Worm (Caenorhabditis elegans) whole organism, L1 larva: ENCODE measurements around the gene nfya-1.
A peak's percentile ranks its signal among the peaks of the same experiment; 100 is the strongest.

Experiments used
- Y116A8C.19 ChIP-seq: sonication (generic microtip); optimal IDR thresholded peaks from 2 replicates; lab custom pipeline; 2016; ENCODE audit warnings: missing compliant biosample characterization, missing genetic modification characterization, borderline replicate concordance
- aly-2 ChIP-seq: fragments of 150-350 bp; optimal IDR thresholded peaks from 2 replicates; lab custom pipeline; 2014; ENCODE audit warnings: missing biosample characterization, missing genetic modification characterization
- blmp-1 ChIP-seq: fragments of 150-350 bp; optimal IDR thresholded peaks from 2 replicates; lab custom pipeline; 2014; ENCODE audit warnings: missing biosample characterization, missing genetic modification characterization
- ceh-82 ChIP-seq, 3 experiments: fragments of 150-350 bp in 1 of 3; sonication (generic microtip) in 2 of 3; optimal IDR thresholded peaks; 2 replicates each; lab custom pipeline; 2014 to 2017; ENCODE audit warnings: missing biosample characterization in 3 of 3, missing genetic modification characterization in 3 of 3
- ceh-90 ChIP-seq: sonication (generic microtip); optimal IDR thresholded peaks from 2 replicates; lab custom pipeline; 2016; ENCODE audit warnings: missing genetic modification characterization, missing compliant biosample characterization
- dpl-1 ChIP-seq, 3 experiments: fragments of 150-350 bp in 2 of 3; sonication (generic microtip) in 1 of 3; optimal IDR thresholded peaks; 2 replicates each; lab custom pipeline; 2014 to 2017; ENCODE audit warnings: missing biosample characterization in 3 of 3, missing genetic modification characterization in 3 of 3, missing genetic modification reagents in 3 of 3
- efl-1 ChIP-seq, 4 experiments: fragments of 150-350 bp; optimal IDR thresholded peaks in 3 of 4; peaks in 1 of 4; 1 replicate in 1 of 4; 2 replicates in 3 of 4; lab custom pipeline; 2014; ENCODE audit warnings: missing biosample characterization in 2 of 4, missing genetic modification characterization in 2 of 4, missing genetic modification reagents in 2 of 4
- elt-3 ChIP-seq, 6 experiments: fragments of 150-350 bp in 1 of 6; sonication (generic microtip); optimal IDR thresholded peaks; 2 replicates each; lab custom pipeline; 2017 to 2018; ENCODE audit warnings: missing biosample characterization in 6 of 6, missing genetic modification characterization in 6 of 6, inconsistent platforms in 1 of 6
- ets-5 ChIP-seq: fragments of 200-800 bp; sonication (Bioruptor generic); IDR thresholded peaks from 2 replicates; pipeline ENCODE4 v1.3.6; 2022; ENCODE audit warnings: missing genetic modification characterization, missing compliant biosample characterization
- fkh-8 ChIP-seq: sonication (generic microtip); optimal IDR thresholded peaks from 2 replicates; lab custom pipeline; 2016; ENCODE audit warnings: mild to moderate bottlenecking, missing genetic modification characterization, missing compliant biosample characterization
- fos-1 ChIP-seq: fragments of 150-350 bp; optimal IDR thresholded peaks from 2 replicates; lab custom pipeline; 2014; ENCODE audit warnings: missing biosample characterization, missing genetic modification characterization
- grh-1 ChIP-seq: fragments of 200-800 bp; sonication (Bioruptor generic); IDR thresholded peaks from 2 replicates; pipeline ENCODE4 v1.3.6; 2022; ENCODE audit warnings: missing genetic modification reagents, missing genetic modification characterization, missing compliant biosample characterization
- irx-1 ChIP-seq: sonication (generic microtip); optimal IDR thresholded peaks from 2 replicates; lab custom pipeline; 2016; ENCODE audit warnings: missing genetic modification characterization, missing compliant biosample characterization
- jun-1 ChIP-seq: fragments of 150-350 bp; optimal IDR thresholded peaks from 2 replicates; lab custom pipeline; 2014; ENCODE audit warnings: missing biosample characterization, missing genetic modification reagents, missing genetic modification characterization
- lin-13 ChIP-seq: fragments of 150-350 bp; optimal IDR thresholded peaks from 2 replicates; lab custom pipeline; 2014; ENCODE audit warnings: missing biosample characterization, missing genetic modification reagents, missing genetic modification characterization
- lin-14 ChIP-seq: fragments of 200-800 bp; sonication (Bioruptor generic); optimal IDR thresholded peaks from 2 replicates; lab custom pipeline; 2018; ENCODE audit warnings: mild to moderate bottlenecking, missing genetic modification characterization, moderate library complexity, missing compliant biosample characterization
- lin-35 ChIP-seq, 2 experiments: fragments of 150-350 bp; optimal IDR thresholded peaks; 2 replicates each; lab custom pipeline; 2014; ENCODE audit warnings: missing biosample characterization in 2 of 2, missing genetic modification characterization in 2 of 2, missing genetic modification reagents in 2 of 2
- lin-39 ChIP-seq: fragments of 150-350 bp; optimal IDR thresholded peaks from 2 replicates; lab custom pipeline; 2014; ENCODE audit warnings: missing biosample characterization, missing genetic modification reagents, missing genetic modification characterization
- lir-3 ChIP-seq: sonication (generic microtip); optimal IDR thresholded peaks from 2 replicates; lab custom pipeline; 2016; ENCODE audit warnings: mild to moderate bottlenecking, missing genetic modification characterization, moderate library complexity, missing compliant biosample characterization; ENCODE audit not compliant: poor library complexity
- lsy-2 ChIP-seq, 2 experiments: fragments of 150-350 bp; optimal IDR thresholded peaks; 2 replicates each; lab custom pipeline; 2014; ENCODE audit warnings: missing biosample characterization in 2 of 2, missing genetic modification characterization in 2 of 2
- mdl-1 ChIP-seq, 2 experiments: fragments of 150-350 bp; optimal IDR thresholded peaks; 2 replicates each; lab custom pipeline; 2014 to 2017; ENCODE audit warnings: missing biosample characterization in 2 of 2, missing genetic modification characterization in 2 of 2, inconsistent platforms in 1 of 2
- mef-2 ChIP-seq: fragments of 150-350 bp; optimal IDR thresholded peaks from 2 replicates; lab custom pipeline; 2014; ENCODE audit warnings: missing biosample characterization, missing genetic modification characterization
- mep-1 ChIP-seq: fragments of 150-350 bp; optimal IDR thresholded peaks from 2 replicates; lab custom pipeline; 2014; ENCODE audit warnings: missing biosample characterization, missing genetic modification characterization
- nhr-12 ChIP-seq: sonication (generic microtip); optimal IDR thresholded peaks from 2 replicates; lab custom pipeline; 2017; ENCODE audit warnings: missing biosample characterization, missing genetic modification characterization
- nhr-20 ChIP-seq: sonication (generic microtip); optimal IDR thresholded peaks from 2 replicates; lab custom pipeline; 2016; ENCODE audit warnings: mild to moderate bottlenecking, missing genetic modification characterization, missing compliant biosample characterization
- nhr-28 ChIP-seq: fragments of 150-350 bp; optimal IDR thresholded peaks from 2 replicates; lab custom pipeline; 2014; ENCODE audit warnings: missing biosample characterization, missing genetic modification characterization
- nhr-47 ChIP-seq: sonication (generic microtip); optimal IDR thresholded peaks from 2 replicates; lab custom pipeline; 2016; ENCODE audit warnings: mild to moderate bottlenecking, missing genetic modification characterization, moderate library complexity, missing compliant biosample characterization
- nhr-71 ChIP-seq: sonication (generic microtip); optimal IDR thresholded peaks from 2 replicates; lab custom pipeline; 2016; ENCODE audit warnings: mild to moderate bottlenecking, missing genetic modification characterization, moderate library complexity, missing compliant biosample characterization
- rnt-1 ChIP-seq: sonication (generic microtip); optimal IDR thresholded peaks from 2 replicates; lab custom pipeline; 2016; ENCODE audit warnings: mild to moderate bottlenecking, missing genetic modification characterization, moderate library complexity, missing compliant biosample characterization
- snu-23 ChIP-seq: sonication (generic microtip); optimal IDR thresholded peaks from 2 replicates; lab custom pipeline; 2016; ENCODE audit warnings: missing genetic modification characterization, missing compliant biosample characterization
- sptf-1 ChIP-seq: fragments of 150-350 bp; optimal IDR thresholded peaks from 2 replicates; lab custom pipeline; 2014; ENCODE audit warnings: missing biosample characterization, missing genetic modification characterization
- sup-37 ChIP-seq: fragments of 200-800 bp; sonication (Bioruptor generic); optimal IDR thresholded peaks from 2 replicates; lab custom pipeline; 2018; ENCODE audit warnings: mild to moderate bottlenecking, missing genetic modification characterization, missing compliant biosample characterization
- swsn-7 ChIP-seq: sonication (generic microtip); optimal IDR thresholded peaks from 2 replicates; lab custom pipeline; 2016; ENCODE audit warnings: missing genetic modification characterization, missing compliant biosample characterization
- tbx-2 ChIP-seq: sonication (generic microtip); optimal IDR thresholded peaks from 2 replicates; lab custom pipeline; 2016; ENCODE audit warnings: missing genetic modification characterization, missing compliant biosample characterization
- tlp-1 ChIP-seq: fragments of 150-350 bp; optimal IDR thresholded peaks from 2 replicates; lab custom pipeline; 2014; ENCODE audit warnings: missing biosample characterization, missing genetic modification characterization
- unc-130 ChIP-seq: fragments of 150-350 bp; optimal IDR thresholded peaks from 2 replicates; lab custom pipeline; 2017; ENCODE audit warnings: missing biosample characterization, missing genetic modification characterization, inconsistent platforms
- unc-62 ChIP-seq: fragments of 150-350 bp; optimal IDR thresholded peaks from 2 replicates; lab custom pipeline; 2014; ENCODE audit warnings: missing biosample characterization, missing genetic modification reagents, missing genetic modification characterization
- unc-86 ChIP-seq: sonication (generic microtip); optimal IDR thresholded peaks from 2 replicates; lab custom pipeline; 2016; ENCODE audit warnings: missing genetic modification characterization, missing compliant biosample characterization
- unc-98 ChIP-seq: fragments of 200-800 bp; sonication (Bioruptor generic); IDR thresholded peaks from 2 replicates; pipeline ENCODE4 v1.3.6; 2022; ENCODE audit warnings: missing genetic modification characterization, missing compliant biosample characterization
- xbp-1 ChIP-seq: sonication (generic microtip); optimal IDR thresholded peaks from 2 replicates; lab custom pipeline; 2016; ENCODE audit warnings: missing genetic modification characterization, missing compliant biosample characterization
- zip-4 ChIP-seq: fragments of 200-800 bp; sonication (Bioruptor generic); optimal IDR thresholded peaks from 2 replicates; lab custom pipeline; 2018; ENCODE audit warnings: mild to moderate bottlenecking, missing genetic modification characterization, moderate library complexity, missing compliant biosample characterization
- ztf-11 ChIP-seq, 2 experiments: sonication (generic microtip); optimal IDR thresholded peaks; 2 replicates each; lab custom pipeline; 2016 to 2017; ENCODE audit warnings: missing genetic modification characterization in 2 of 2, missing biosample characterization in 1 of 2, missing compliant biosample characterization in 1 of 2
- ztf-4 ChIP-seq: fragments of 150-350 bp; optimal IDR thresholded peaks from 2 replicates; lab custom pipeline; 2014; ENCODE audit warnings: missing biosample characterization, missing genetic modification characterization

Gene nfya-1

ce11 chrX:11982065-11982464, 35.4 kb upstream of the nfya-1 start, which contains the start of gene nhr-167 (continued):
- TF ChIP-seq ceh-90 (tag; lab: Kevin White, UChicago) = no peak
- no peak for TF ChIP-seq lin-39 (tag; lab: Kevin White, UChicago)
- no peak for TF ChIP-seq fos-1
- no peak for TF ChIP-seq lir-3 (tag; lab: Kevin White, UChicago)
- TF ChIP-seq swsn-7 (tag; lab: Kevin White, UChicago) = peak; percentile 0
- no peak for TF ChIP-seq snu-23 (GFP tag; lab: Kevin White, UChicago)
- TF ChIP-seq aly-2 (tag; lab: Kevin White, UChicago) = no peak
- no peak for TF ChIP-seq unc-86 (tag; lab: Kevin White, UChicago)
- TF ChIP-seq dpl-1 (GFP tag; optimal IDR thresholded peaks at IDR 0.05; lab: Kevin White, UChicago) = no peak
- no peak for TF ChIP-seq tlp-1 (tag; lab: Kevin White, UChicago)
- TF ChIP-seq nhr-47 (tag; lab: Kevin White, UChicago) = no peak
- TF ChIP-seq fkh-8 (tag; lab: Kevin White, UChicago) = peak; percentile 81
- TF ChIP-seq ets-5 (GFP tag; lab: Robert Waterston, UW) = no peak
- no peak for TF ChIP-seq tbx-2 (tag; lab: Kevin White, UChicago)
- TF ChIP-seq unc-62 = no peak
- TF ChIP-seq zip-4 (GFP tag; lab: Kevin White, UChicago) = no peak
- no peak for TF ChIP-seq elt-3 (tag; optimal IDR thresholded peaks at IDR 0.05; lab: Kevin White, UChicago)
- TF ChIP-seq mep-1 (tag; lab: Kevin White, UChicago) = no peak
- TF ChIP-seq blmp-1 (tag; lab: Kevin White, UChicago) = no peak
- no peak for TF ChIP-seq rnt-1 (tag; lab: Kevin White, UChicago)

- peak; percentile 44 for TF ChIP-seq mep-1 (tag; lab: Kevin White, UChicago)
- TF ChIP-seq irx-1 (tag; lab: Kevin White, UChicago) = no peak
- TF ChIP-seq ztf-4 (tag; lab: Kevin White, UChicago) = no peak
- TF ChIP-seq ceh-82 (tag; optimal IDR thresholded peaks at IDR 0.05; lab: Kevin White, UChicago) = peak in 2 of 3 experiments; percentile 17 to 30
- no peak for TF ChIP-seq mef-2 (tag; lab: Kevin White, UChicago)
- peak; percentile 30 for TF ChIP-seq nhr-71 (tag; lab: Kevin White, UChicago)
- no peak for TF ChIP-seq nhr-12 (tag; lab: Kevin White, UChicago)
- no peak for TF ChIP-seq unc-130
- no peak for TF ChIP-seq unc-86 (tag; lab: Kevin White, UChicago)
- TF ChIP-seq lir-3 (tag; lab: Kevin White, UChicago) = peak; percentile 20
- no peak for TF ChIP-seq mdl-1 (tag; optimal IDR thresholded peaks at IDR 0.05; lab: Kevin White, UChicago)
- TF ChIP-seq fkh-8 (tag; lab: Kevin White, UChicago) = no peak
- TF ChIP-seq snu-23 (GFP tag; lab: Kevin White, UChicago) = peak; percentile 55
- TF ChIP-seq grh-1 (GFP tag; lab: Robert Waterston, UW) = no peak
- no peak for TF ChIP-seq jun-1 (tag; lab: Kevin White, UChicago)
- TF ChIP-seq efl-1 (optimal IDR thresholded peaks at IDR 0.05; lab: Kevin White, UChicago) = peak in 1 of 2 experiments; percentile 47
- no peak for TF ChIP-seq efl-1 (GFP tag; optimal IDR thresholded peaks at IDR 0.05 in 1 of 2; lab: Kevin White, UChicago)
- TF ChIP-seq rnt-1 (tag; lab: Kevin White, UChicago) = peak; percentile 2
- TF ChIP-seq tbx-2 (tag; lab: Kevin White, UChicago) = no peak
- TF ChIP-seq nhr-28 (tag; lab: Kevin White, UChicago) = no peak
- TF ChIP-seq lsy-2 (tag; optimal IDR thresholded peaks at IDR 0.05; lab: Kevin White, UChicago) = peak in 1 of 2 experiments; percentile 49
- TF ChIP-seq lin-14 = peak; percentile 57
- peak in 1 of 2 experiments; percentile 7 for TF ChIP-seq lin-35 (GFP tag; optimal IDR thresholded peaks at IDR 0.05; lab: Kevin White, UChicago)
- TF ChIP-seq swsn-7 (tag; lab: Kevin White, UChicago) = peak; percentile 22
- TF ChIP-seq nhr-47 (tag; lab: Kevin White, UChicago) = peak; percentile 5
- TF ChIP-seq nhr-20 (tag; lab: Kevin White, UChicago) = peak; percentile 23
Measured at ce11 chrX:11974629-11975085, 28.0 kb upstream of the nfya-1 start, which contains the start of gene set-6. Gene set-6 (minus strand): TSS chrX:11974679.

ce11 chrX:11971323-11971722, 24.7 kb upstream of the nfya-1 start:
- no peak for TF ChIP-seq sptf-1
- no peak for TF ChIP-seq Y116A8C.19 (tag; lab: Kevin White, UChicago)
- no peak for TF ChIP-seq ztf-11 (tag; optimal IDR thresholded peaks at IDR 0.05; lab: Kevin White, UChicago)
- no peak for TF ChIP-seq xbp-1
- TF ChIP-seq lsy-2 (tag; optimal IDR thresholded peaks at IDR 0.05; lab: Kevin White, UChicago) = no peak
- TF ChIP-seq nhr-47 (tag; lab: Kevin White, UChicago) = no peak
- no peak for TF ChIP-seq tbx-2 (tag; lab: Kevin White, UChicago)
- no peak for TF ChIP-seq sup-37 (GFP tag; lab: Kevin White, UChicago)
- no peak for TF ChIP-seq grh-1 (GFP tag; lab: Robert Waterston, UW)
- TF ChIP-seq lin-13 (GFP tag; lab: Kevin White, UChicago) = no peak
- TF ChIP-seq rnt-1 (tag; lab: Kevin White, UChicago) = no peak
- TF ChIP-seq ceh-90 (tag; lab: Kevin White, UChicago) = no peak
- TF ChIP-seq unc-98 (GFP tag; lab: Robert Waterston, UW) = no peak
